Worm (Caenorhabditis elegans) whole organism, late embryonic: Measurements from ENCODE around the gene wrn-1.

Experiments used
- C08G9.2 ChIP-seq: sonication (generic microtip); optimal IDR thresholded peaks from 2 replicates; lab custom pipeline; 2016; ENCODE audit warnings: mild to moderate bottlenecking, missing genetic modification characterization, moderate library complexity, missing compliant biosample characterization
- ceh-24 ChIP-seq: sonication (generic microtip); optimal IDR thresholded peaks from 2 replicates; lab custom pipeline; 2016; ENCODE audit warnings: mild to moderate bottlenecking, missing genetic modification characterization, missing compliant biosample characterization
- dmd-4 ChIP-seq: sonication (generic microtip); optimal IDR thresholded peaks from 2 replicates; lab custom pipeline; 2016; ENCODE audit warnings: borderline replicate concordance, missing genetic modification characterization, missing compliant biosample characterization
- lim-6 ChIP-seq: sonication (generic microtip); optimal IDR thresholded peaks from 2 replicates; lab custom pipeline; 2016; ENCODE audit warnings: missing genetic modification characterization, missing compliant biosample characterization
- pqm-1 ChIP-seq: sonication (generic microtip); optimal IDR thresholded peaks from 2 replicates; lab custom pipeline; 2016; ENCODE audit warnings: missing genetic modification characterization, missing compliant biosample characterization
- sox-4 ChIP-seq: sonication (generic microtip); optimal IDR thresholded peaks from 2 replicates; lab custom pipeline; 2017; ENCODE audit warnings: mild to moderate bottlenecking, missing genetic modification characterization, inconsistent platforms, missing compliant biosample characterization
- ttx-3 ChIP-seq: sonication (generic microtip); optimal IDR thresholded peaks from 2 replicates; lab custom pipeline; 2016; ENCODE audit warnings: missing genetic modification reagents, missing genetic modification characterization, missing compliant biosample characterization
- unc-42 ChIP-seq: sonication (generic microtip); optimal IDR thresholded peaks from 2 replicates; lab custom pipeline; 2016; ENCODE audit warnings: missing genotype, missing genetic modification characterization, missing compliant biosample characterization

ce11 chrII:6560291-6560690, 5.5 kb downstream of the wrn-1 start:
- TF ChIP-seq dmd-4 (tag; lab: Kevin White, UChicago), result no peak
- TF ChIP-seq pqm-1 (tag; lab: Kevin White, UChicago), result no peak
- no peak for TF ChIP-seq C08G9.2 (tag; lab: Kevin White, UChicago)
- no peak for TF ChIP-seq unc-42 (tag; lab: Kevin White, UChicago)
- no peak for TF ChIP-seq lim-6 (tag; lab: Kevin White, UChicago)
- TF ChIP-seq sox-4 (tag; lab: Kevin White, UChicago), result no peak
- no peak for TF ChIP-seq ceh-24 (tag; lab: Kevin White, UChicago)
- TF ChIP-seq ttx-3, result no peak
